Fruit fly (Drosophila melanogaster) whole organism, embryonic: ENCODE results near the gene LysRS.
A peak's percentile ranks its signal among the peaks of the same experiment; 100 is the strongest.

Source experiments
- Bdp1 ChIP-seq: fragments of 200-800 bp; sonication (Bioruptor generic); optimal IDR thresholded peaks from 3 replicates; lab custom pipeline; 2016; ENCODE audit warnings: missing biosample characterization, missing genetic modification characterization
- BtbVII ChIP-seq: fragments of 200-800 bp; sonication (Bioruptor generic); optimal IDR thresholded peaks from 3 replicates; lab custom pipeline; 2017; ENCODE audit warnings: missing biosample characterization, mild to moderate bottlenecking, missing genetic modification characterization
- CG10431 ChIP-seq: fragments of 200-800 bp; sonication (Bioruptor generic); optimal IDR thresholded peaks from 3 replicates; lab custom pipeline; 2018; ENCODE audit warnings: missing biosample characterization, mild to moderate bottlenecking, missing genetic modification characterization
- CG10565 ChIP-seq: fragments of 200-800 bp; sonication (Bioruptor generic); optimal IDR thresholded peaks from 3 replicates; lab custom pipeline; 2016; ENCODE audit warnings: missing biosample characterization, mild to moderate bottlenecking, missing genetic modification characterization
- CG11093 ChIP-seq: fragments of 200-800 bp; sonication (Bioruptor generic); IDR thresholded peaks from 3 replicates; pipeline ENCODE4 v1.3.6; 2022; ENCODE audit warnings: missing biosample characterization, missing genetic modification characterization
- CG12299 ChIP-seq: fragments of 200-800 bp; sonication (Bioruptor generic); optimal IDR thresholded peaks from 2 replicates; lab custom pipeline; 2018; ENCODE audit warnings: missing biosample characterization, mild to moderate bottlenecking, missing genetic modification characterization
- CG13123 ChIP-seq: fragments of 200-800 bp; sonication (Bioruptor generic); optimal IDR thresholded peaks from 2 replicates; lab custom pipeline; 2016; ENCODE audit warnings: missing biosample characterization, missing genetic modification characterization
- CG13894 ChIP-seq: fragments of 200-800 bp; sonication (Bioruptor generic); optimal IDR thresholded peaks from 3 replicates; lab custom pipeline; 2018; ENCODE audit warnings: missing biosample characterization, mild to moderate bottlenecking, missing genetic modification characterization, moderate library complexity
- CG16779 ChIP-seq: fragments of 200-800 bp; sonication (Bioruptor generic); IDR thresholded peaks from 2 replicates; pipeline ENCODE4 v1.3.6; 2022; ENCODE audit warnings: missing biosample characterization, missing genetic modification characterization
- CG16815 ChIP-seq: fragments of 200-800 bp; sonication (Bioruptor generic); optimal IDR thresholded peaks from 3 replicates; lab custom pipeline; 2017; ENCODE audit warnings: missing biosample characterization, mild to moderate bottlenecking, missing genetic modification characterization
- CG1832 ChIP-seq: fragments of 200-800 bp; sonication (Bioruptor generic); optimal IDR thresholded peaks from 2 replicates; lab custom pipeline; 2017; ENCODE audit warnings: missing biosample characterization, mild to moderate bottlenecking, missing genetic modification characterization, inconsistent platforms
- CG18619 ChIP-seq: fragments of 200-800 bp; sonication (Bioruptor generic); optimal IDR thresholded peaks from 3 replicates; lab custom pipeline; 2017; ENCODE audit warnings: missing biosample characterization, mild to moderate bottlenecking, missing genetic modification characterization
- CG3065 ChIP-seq: fragments of 200-800 bp; sonication (Bioruptor generic); optimal IDR thresholded peaks from 2 replicates; lab custom pipeline; 2016; ENCODE audit warnings: missing biosample characterization, missing genetic modification characterization
- CG4730 ChIP-seq: fragments of 200-800 bp; sonication (Bioruptor generic); IDR thresholded peaks from 2 replicates; pipeline ENCODE4 v1.3.6; 2022; ENCODE audit warnings: missing biosample characterization, missing genetic modification characterization
- CG9609 ChIP-seq: fragments of 200-800 bp; sonication (Bioruptor generic); optimal IDR thresholded peaks from 3 replicates; lab custom pipeline; 2016; ENCODE audit warnings: missing biosample characterization, missing genetic modification characterization
- CG9876 ChIP-seq: fragments of 200-800 bp; sonication (Bioruptor generic); optimal IDR thresholded peaks from 2 replicates; lab custom pipeline; 2016; ENCODE audit warnings: missing biosample characterization, missing genetic modification characterization
- CkIIα-i1 ChIP-seq: fragments of 200-800 bp; sonication (Bioruptor generic); IDR thresholded peaks from 2 replicates; pipeline ENCODE4 v1.3.6; 2022; ENCODE audit warnings: missing biosample characterization, missing genetic modification characterization
- Dip2 ChIP-seq: fragments of 200-800 bp; sonication (Bioruptor generic); IDR thresholded peaks from 2 replicates; pipeline ENCODE4 v1.3.6; 2022; ENCODE audit warnings: missing biosample characterization, missing genetic modification characterization
- Dll ChIP-seq: fragments of 200-800 bp; sonication (Bioruptor generic); IDR thresholded peaks from 4 replicates; pipeline ENCODE4 v1.3.6; 2022; ENCODE audit warnings: missing biosample characterization, missing genetic modification characterization; ENCODE audit not compliant: partially characterized antibody
- ERR ChIP-seq: fragments of 200-800 bp; sonication (Bioruptor generic); optimal IDR thresholded peaks from 2 replicates; lab custom pipeline; 2016; ENCODE audit warnings: missing biosample characterization, missing genetic modification characterization
- Eip74EF ChIP-seq, 2 experiments: fragments of 200-800 bp in 1 of 2; fragments of >200 bp in 1 of 2; sonication (Bioruptor generic) in 1 of 2; optimal IDR thresholded peaks; 2 replicates each; lab custom pipeline; 2017 to 2019; ENCODE audit warnings: missing biosample characterization in 2 of 2, missing genetic modification characterization in 2 of 2, mild to moderate bottlenecking in 1 of 2, moderate library complexity in 1 of 2
- Fer3 ChIP-seq: fragments of 200-800 bp; sonication (Bioruptor generic); optimal IDR thresholded peaks from 2 replicates; lab custom pipeline; 2018; ENCODE audit warnings: missing biosample characterization, mild to moderate bottlenecking, missing genetic modification characterization, moderate library complexity
- Hmr ChIP-seq: fragments of 200-800 bp; sonication (Bioruptor generic); optimal IDR thresholded peaks from 3 replicates; lab custom pipeline; 2017; ENCODE audit warnings: mild to moderate bottlenecking, missing biosample characterization, missing genetic modification reagents, missing genetic modification characterization
- Opbp ChIP-seq: fragments of 200-800 bp; sonication (Bioruptor generic); IDR thresholded peaks from 3 replicates; pipeline ENCODE4 v1.3.6; 2022; ENCODE audit warnings: missing biosample characterization, missing genetic modification characterization; ENCODE audit not compliant: partially characterized antibody
- PHDP ChIP-seq: fragments of 200-800 bp; sonication (Bioruptor generic); optimal IDR thresholded peaks from 3 replicates; lab custom pipeline; 2018; ENCODE audit warnings: missing biosample characterization, mild to moderate bottlenecking, missing genetic modification characterization, moderate library complexity
- Sry-β ChIP-seq: fragments of 200-800 bp; sonication (Bioruptor generic); optimal IDR thresholded peaks from 2 replicates; lab custom pipeline; 2018; ENCODE audit warnings: missing biosample characterization, mild to moderate bottlenecking, missing genetic modification characterization, moderate library complexity
- Stat92E ChIP-seq, 3 experiments: fragments of >200 bp in 2 of 3; fragments of 200-800 bp in 1 of 3; sonication (Bioruptor generic) in 1 of 3; optimal IDR thresholded peaks; 2 replicates each; lab custom pipeline; 2017 to 2019; ENCODE audit warnings: missing biosample characterization in 3 of 3, missing genetic modification characterization in 3 of 3, mild to moderate bottlenecking in 1 of 3, moderate library complexity in 1 of 3
- Trl ChIP-seq, 3 experiments: fragments of >200 bp in 2 of 3; fragments of 200-800 bp in 1 of 3; sonication (Bioruptor generic) in 1 of 3; optimal IDR thresholded peaks; 2 replicates in 1 of 3; 3 replicates in 2 of 3; lab custom pipeline; 2016 to 2017; ENCODE audit warnings: missing biosample characterization in 1 of 3, missing genetic modification characterization in 1 of 3
- Xrp1 ChIP-seq: fragments of 200-800 bp; sonication (Bioruptor generic); IDR thresholded peaks from 2 replicates; pipeline ENCODE4 v1.3.6; 2022; ENCODE audit warnings: missing biosample characterization, missing genetic modification characterization
- abd-A ChIP-seq: fragments of 200-800 bp; sonication (Bioruptor generic); optimal IDR thresholded peaks from 3 replicates; lab custom pipeline; 2019; ENCODE audit warnings: missing biosample characterization, mild to moderate bottlenecking, missing genetic modification characterization, moderate library complexity
- bigmax ChIP-seq: fragments of 200-800 bp; sonication (Bioruptor generic); optimal IDR thresholded peaks from 2 replicates; lab custom pipeline; 2018; ENCODE audit warnings: missing biosample characterization, mild to moderate bottlenecking, missing genetic modification characterization
- bsh ChIP-seq, 2 experiments: fragments of 200-800 bp; sonication (Bioruptor generic); optimal IDR thresholded peaks; 2 replicates each; lab custom pipeline; 2017 to 2018; ENCODE audit warnings: mild to moderate bottlenecking in 2 of 2, missing biosample characterization in 2 of 2, missing genetic modification characterization in 2 of 2, moderate library complexity in 1 of 2
- chm ChIP-seq: fragments of 200-800 bp; sonication (Bioruptor generic); IDR thresholded peaks from 2 replicates; pipeline ENCODE4 v1.3.6; 2022; ENCODE audit warnings: missing biosample characterization, missing genetic modification characterization
- chn ChIP-seq: fragments of 200-800 bp; sonication (Bioruptor generic); optimal IDR thresholded peaks from 2 replicates; lab custom pipeline; 2016; ENCODE audit warnings: missing biosample characterization, missing genetic modification characterization
- danr ChIP-seq: fragments of 200-800 bp; sonication (Bioruptor generic); IDR thresholded peaks from 2 replicates; pipeline ENCODE4 v1.3.6; 2022; ENCODE audit warnings: missing biosample characterization, missing genetic modification characterization
- dysf ChIP-seq: fragments of 200-800 bp; sonication (Bioruptor generic); IDR thresholded peaks from 3 replicates; pipeline ENCODE4 v1.3.6; 2022; ENCODE audit warnings: missing biosample characterization, missing genetic modification characterization
- en ChIP-seq: fragments of 200-800 bp; sonication (Bioruptor generic); optimal IDR thresholded peaks from 2 replicates; lab custom pipeline; 2016; ENCODE audit warnings: missing biosample characterization, missing genetic modification characterization
- eyg ChIP-seq: fragments of 200-800 bp; sonication (Bioruptor generic); optimal IDR thresholded peaks from 3 replicates; lab custom pipeline; 2016; ENCODE audit warnings: missing biosample characterization, missing genetic modification characterization
- grn ChIP-seq: fragments of 200-800 bp; sonication (Bioruptor generic); optimal IDR thresholded peaks from 3 replicates; lab custom pipeline; 2017; ENCODE audit warnings: missing biosample characterization, missing genetic modification characterization
- gsb ChIP-seq: fragments of 200-800 bp; sonication (Bioruptor generic); IDR thresholded peaks from 2 replicates; pipeline ENCODE4 v1.3.6; 2022; ENCODE audit warnings: missing biosample characterization, missing genetic modification characterization
- jigr1 ChIP-seq: fragments of 200-800 bp; sonication (Bioruptor generic); IDR thresholded peaks from 3 replicates; pipeline ENCODE4 v1.3.6; 2022; ENCODE audit warnings: missing biosample characterization, missing genetic modification characterization
- klu ChIP-seq: fragments of 200-800 bp; sonication (Bioruptor generic); IDR thresholded peaks from 2 replicates; pipeline ENCODE4 v1.3.6; 2022; ENCODE audit warnings: missing biosample characterization, missing genetic modification characterization
- nerfin-1 ChIP-seq: fragments of 200-800 bp; sonication (Bioruptor generic); optimal IDR thresholded peaks from 3 replicates; lab custom pipeline; 2019; ENCODE audit warnings: missing biosample characterization, mild to moderate bottlenecking, missing genetic modification characterization, moderate library complexity
- pnt ChIP-seq: fragments of 200-800 bp; sonication (Bioruptor generic); optimal IDR thresholded peaks from 3 replicates; lab custom pipeline; 2016; ENCODE audit warnings: missing biosample characterization, missing genetic modification characterization
- prd ChIP-seq, 3 experiments: fragments of >200 bp in 2 of 3; fragments of 200-800 bp in 1 of 3; sonication (Bioruptor generic) in 1 of 3; optimal IDR thresholded peaks in 2 of 3; IDR thresholded peaks in 1 of 3; 2 replicates in 2 of 3; 3 replicates in 1 of 3; pipeline versions ENCODE4 v1.3.6 to Lab custom; 2017 to 2022; ENCODE audit warnings: missing biosample characterization in 1 of 3, missing genetic modification characterization in 1 of 3
- salm ChIP-seq: fragments of 200-800 bp; sonication (Bioruptor generic); optimal IDR thresholded peaks from 2 replicates; lab custom pipeline; 2018; ENCODE audit warnings: missing biosample characterization, mild to moderate bottlenecking, missing genetic modification characterization
- sob ChIP-seq: fragments of 200-800 bp; sonication (Bioruptor generic); IDR thresholded peaks from 2 replicates; pipeline ENCODE4 v1.3.6; 2022; ENCODE audit warnings: missing biosample characterization, missing genetic modification characterization
- z ChIP-seq: fragments of 200-800 bp; sonication (Bioruptor generic); IDR thresholded peaks from 3 replicates; pipeline ENCODE4 v1.3.6; 2022; ENCODE audit warnings: missing biosample characterization, missing genetic modification characterization

LysRS gene

DNA sequence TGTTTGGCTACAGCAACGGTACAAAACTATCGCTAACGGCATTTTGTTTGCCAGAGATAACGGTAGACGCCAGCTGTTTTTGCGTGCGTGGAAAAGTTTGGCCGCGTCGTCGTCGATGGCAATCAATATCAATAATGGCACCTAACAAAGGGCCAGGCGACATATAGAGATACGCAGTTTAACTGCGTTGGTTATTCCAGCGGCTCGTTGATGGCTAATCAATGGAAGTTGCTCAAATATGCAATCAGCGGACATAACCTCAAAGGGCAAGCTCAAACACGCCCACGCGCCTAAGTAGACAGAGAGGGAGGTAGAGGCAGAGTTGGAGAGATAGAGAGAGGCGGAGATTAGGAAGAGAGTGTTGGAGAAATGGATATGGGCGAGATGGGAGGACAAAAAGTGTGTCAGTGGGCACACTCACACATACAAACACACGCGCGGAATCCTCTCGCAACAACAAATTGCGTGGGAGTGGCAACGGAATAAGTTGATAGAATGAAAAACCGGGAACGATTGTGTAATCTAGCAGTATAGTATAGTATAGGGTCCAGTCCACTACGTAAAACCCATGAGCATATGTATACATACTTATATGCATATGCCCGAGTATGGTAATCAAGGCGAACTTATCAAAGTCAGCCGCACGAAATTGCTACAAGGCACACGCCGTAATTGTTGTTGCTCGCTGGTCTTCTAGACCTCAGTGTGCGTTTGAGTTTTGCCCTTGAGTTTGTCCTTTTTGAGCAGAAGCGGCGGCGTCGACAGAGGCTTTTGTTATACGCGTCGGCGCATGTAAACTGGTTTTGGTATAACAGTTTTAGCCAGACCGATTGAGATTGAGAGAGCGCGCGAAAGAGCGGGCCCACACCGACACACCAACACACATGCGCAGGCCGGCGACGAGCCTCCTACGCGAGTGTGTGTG, 9.3 kb downstream of the LysRS start (continued):
- no peak for TF ChIP-seq danr
- no peak for TF ChIP-seq Sry-β (GFP tag; lab: Kevin White, UChicago)
- no peak for TF ChIP-seq CG9876 (GFP tag; lab: Kevin White, UChicago)
- no peak for TF ChIP-seq Fer3 (tag; lab: Kevin White, UChicago)
- no peak for TF ChIP-seq Dip2 (GFP tag; lab: Robert Waterston, UW)
- TF ChIP-seq eyg (GFP tag; lab: Kevin White, UChicago) = no peak
- peak; percentile 25 for TF ChIP-seq ERR (GFP tag; lab: Kevin White, UChicago)
- TF ChIP-seq CG13894 = peak; percentile 76
- no peak for TF ChIP-seq dysf (GFP tag; lab: Robert Waterston, UW)
- no peak for TF ChIP-seq Stat92E (GFP tag; optimal IDR thresholded peaks at IDR 0.05; lab: Kevin White, UChicago)
- no peak for TF ChIP-seq CG10565
- TF ChIP-seq Bdp1 (GFP tag; lab: Kevin White, UChicago) = no peak
- no peak for TF ChIP-seq prd (optimal IDR thresholded peaks at IDR 0.05; lab: Kevin White, UChicago)
- no peak for TF ChIP-seq prd (GFP tag; IDR thresholded peaks at IDR 0.05; lab: Robert Waterston, UW)
- no peak for TF ChIP-seq CG12299 (tag; lab: Kevin White, UChicago)
- TF ChIP-seq CG1832 (GFP tag; lab: Kevin White, UChicago) = no peak
- TF ChIP-seq CG10431 = no peak
- no peak for TF ChIP-seq gsb
- TF ChIP-seq CG11093 (GFP tag; lab: Robert Waterston, UW) = no peak
- TF ChIP-seq PHDP (tag; lab: Kevin White, UChicago) = no peak
- no peak for TF ChIP-seq chn (GFP tag; lab: Kevin White, UChicago)
- no peak for TF ChIP-seq CG16779 (GFP tag; lab: Robert Waterston, UW)
- no peak for TF ChIP-seq BtbVII (GFP tag; lab: Kevin White, UChicago)
- TF ChIP-seq jigr1 (GFP tag; lab: Robert Waterston, UW) = no peak
- no peak for TF ChIP-seq nerfin-1 (tag; lab: Kevin White, UChicago)
- no peak for TF ChIP-seq CG13123 (GFP tag; lab: Kevin White, UChicago)
- TF ChIP-seq Hmr (GFP tag; lab: Kevin White, UChicago) = peak; percentile 12
- peak; percentile 26 for TF ChIP-seq grn (GFP tag; lab: Kevin White, UChicago)
- no peak for TF ChIP-seq CG4730
- TF ChIP-seq bsh (GFP tag; optimal IDR thresholded peaks at IDR 0.05; lab: Kevin White, UChicago) = no peak
- no peak for TF ChIP-seq CG18619
- no peak for TF ChIP-seq salm
- no peak for TF ChIP-seq CG3065
- TF ChIP-seq CkIIα-i1 = no peak
- no peak for TF ChIP-seq Dll (GFP tag; lab: Robert Waterston, UW)
- peak; percentile 47; the same call in 1 of the 3 replicates for TF ChIP-seq z (GFP tag; lab: Robert Waterston, UW)
- TF ChIP-seq CG16815 (GFP tag; lab: Kevin White, UChicago) = no peak
- TF ChIP-seq Opbp = no peak
- TF ChIP-seq Trl (optimal IDR thresholded peaks at IDR 0.05; lab: Kevin White, UChicago) = peak; percentile 42 to 64
- peak; percentile 15 for TF ChIP-seq Trl (GFP tag; optimal IDR thresholded peaks at IDR 0.05; lab: Kevin White, UChicago)
- TF ChIP-seq pnt = no peak
- TF ChIP-seq Xrp1 = no peak
- TF ChIP-seq CG9609 (GFP tag; lab: Kevin White, UChicago) = no peak
- 0 out of 2 replicates have a peak, but pooled peaks have one; percentile 39 for TF ChIP-seq klu
- no peak for TF ChIP-seq sob
- TF ChIP-seq chm (GFP tag; lab: Robert Waterston, UW) = no peak
- TF ChIP-seq en (GFP tag; lab: Kevin White, UChicago) = no peak
- peak; percentile 75 for TF ChIP-seq abd-A (tag; lab: Kevin White, UChicago)
- peak; percentile 96 for TF ChIP-seq bigmax
- TF ChIP-seq Eip74EF (GFP tag; optimal IDR thresholded peaks at IDR 0.05; lab: Kevin White, UChicago) = no peak
